Fruit fly (Drosophila melanogaster) whole organism, wandering third instar larva: ENCODE results near the gene CG9286.

Experiments
- Abd-B ChIP-seq: fragments of >200 bp; optimal IDR thresholded peaks from 2 replicates; lab custom pipeline; 2017; ENCODE audit warnings: missing biosample characterization, missing genetic modification characterization
- CG32264 ChIP-seq: fragments of 200-800 bp; sonication (Bioruptor generic); optimal IDR thresholded peaks from 2 replicates; lab custom pipeline; 2016; ENCODE audit warnings: missing biosample characterization, missing genetic modification characterization
- CG9705 ChIP-seq: fragments of 200-800 bp; sonication (Bioruptor generic); optimal IDR thresholded peaks from 2 replicates; lab custom pipeline; 2018; ENCODE audit warnings: missing biosample characterization, mild to moderate bottlenecking, missing genetic modification characterization
- Dfd ChIP-seq: fragments of >200 bp; optimal IDR thresholded peaks from 2 replicates; lab custom pipeline; 2017; ENCODE audit warnings: missing biosample characterization, missing genetic modification characterization
- GATAd ChIP-seq: sonication (Bioruptor generic); optimal IDR thresholded peaks from 2 replicates; lab custom pipeline; 2016; ENCODE audit warnings: missing biosample characterization, missing genetic modification characterization
- Hnf4 ChIP-seq: fragments of 200-800 bp; sonication (Bioruptor generic); optimal IDR thresholded peaks from 2 replicates; lab custom pipeline; 2016; ENCODE audit warnings: missing biosample characterization, mild to moderate bottlenecking, missing genetic modification characterization
- Mio ChIP-seq: sonication (Bioruptor generic); optimal IDR thresholded peaks from 2 replicates; lab custom pipeline; 2016; ENCODE audit warnings: missing biosample characterization, missing genetic modification characterization
- OdsH ChIP-seq: fragments of 200-800 bp; sonication (Bioruptor generic); optimal IDR thresholded peaks from 2 replicates; lab custom pipeline; 2016; ENCODE audit warnings: missing biosample characterization, mild to moderate bottlenecking, missing genetic modification characterization
- dsf ChIP-seq: sonication (Bioruptor generic); optimal IDR thresholded peaks from 2 replicates; lab custom pipeline; 2016; ENCODE audit warnings: missing biosample characterization, missing genetic modification characterization, borderline replicate concordance
- h ChIP-seq: fragments of 200-800 bp; sonication (Bioruptor generic); optimal IDR thresholded peaks from 3 replicates; lab custom pipeline; 2016; ENCODE audit warnings: missing biosample characterization, mild to moderate bottlenecking, missing genetic modification characterization
- lola ChIP-seq: fragments of >200 bp; optimal IDR thresholded peaks from 2 replicates; lab custom pipeline; 2017; ENCODE audit warnings: missing biosample characterization, missing genetic modification characterization
- pan ChIP-seq: fragments of >200 bp; optimal IDR thresholded peaks from 2 replicates; lab custom pipeline; 2017
- usp ChIP-seq: fragments of >200 bp; optimal IDR thresholded peaks from 2 replicates; lab custom pipeline; 2017; ENCODE audit warnings: missing biosample characterization, missing genetic modification characterization

dm6 chr3R:13788224-13788623 is 7.5 kb downstream of the CG9286 start:
- TF ChIP-seq lola (GFP tag; lab: Kevin White, UChicago), result no peak
- no peak for TF ChIP-seq CG32264 (GFP tag; lab: Kevin White, UChicago)
- no peak for TF ChIP-seq GATAd (GFP tag; lab: Kevin White, UChicago)
- TF ChIP-seq Dfd, result no peak
- no peak for TF ChIP-seq Mio (GFP tag; lab: Kevin White, UChicago)
- TF ChIP-seq h, result no peak
- TF ChIP-seq Hnf4 (GFP tag; lab: Kevin White, UChicago), result no peak
- no peak for TF ChIP-seq CG9705
- no peak for TF ChIP-seq OdsH (GFP tag; lab: Kevin White, UChicago)
- no peak for TF ChIP-seq Abd-B (GFP tag; lab: Kevin White, UChicago)
- TF ChIP-seq dsf (GFP tag; lab: Kevin White, UChicago), result no peak
- no peak for TF ChIP-seq usp (GFP tag; lab: Kevin White, UChicago)
- TF ChIP-seq pan (lab: Kevin White, UChicago), result no peak
